Worm (Caenorhabditis elegans): Measurements from ENCODE around the gene nhr-143.

ce11 chrV:8964055-8964758, 10.5 kb downstream of the nhr-143 start, which contains the start of gene nhr-44:
- TF ChIP-seq ama-1 (optimal IDR thresholded peaks at IDR 0.05) (no peak), ceh-13 (GFP tag; optimal IDR thresholded peaks at IDR 0.05) (no peak), tbx-11 (GFP tag; IDR thresholded peaks at IDR 0.05) (no peak)
